Fruit fly (Drosophila melanogaster): Measurements from ENCODE around the gene CG10005.

DNA sequence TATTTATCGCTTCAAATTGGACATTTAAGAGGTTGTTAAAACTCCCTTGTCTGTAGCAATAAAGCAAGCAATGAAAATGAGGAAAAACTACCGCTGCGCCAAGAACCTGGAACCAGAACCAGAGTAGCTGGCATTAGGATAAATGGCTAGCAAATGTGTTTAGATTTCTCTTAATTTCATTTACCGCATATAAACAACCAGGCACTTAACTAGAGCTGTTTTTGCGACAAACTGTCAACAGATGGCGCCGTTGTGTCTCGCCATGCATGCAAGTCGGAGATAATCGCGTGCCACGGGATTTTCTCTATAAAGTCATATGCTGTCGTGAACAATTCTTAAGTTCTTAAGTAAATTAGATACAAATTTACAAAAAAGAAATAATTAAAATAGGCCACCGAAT lies 43.1 kb downstream of the CG10005 start:
- no peak for TF ChIP-seq CG8159 (tag; optimal IDR thresholded peaks at IDR 0.05)
- TF ChIP-seq CG15710 (tag; optimal IDR thresholded peaks at IDR 0.05), result no peak
- TF ChIP-seq CG10348 (GFP tag; IDR thresholded peaks at IDR 0.05), result no peak
- no peak for TF ChIP-seq EcR (GFP tag; optimal IDR thresholded peaks at IDR 0.05)
- no peak for TF ChIP-seq CG9948 (tag; optimal IDR thresholded peaks at IDR 0.05)
- no peak for TF ChIP-seq Snoo (tag; optimal IDR thresholded peaks at IDR 0.05)
- no peak for TF ChIP-seq Pif1B (GFP tag; optimal IDR thresholded peaks at IDR 0.05)
- TF ChIP-seq CG8301 (tag; optimal IDR thresholded peaks at IDR 0.05), result no peak
- TF ChIP-seq CG34367 (tag; optimal IDR thresholded peaks at IDR 0.05), result no peak
- no peak for TF ChIP-seq CG17806 (tag; optimal IDR thresholded peaks at IDR 0.05)
- no peak for TF ChIP-seq CG32121 (GFP tag; IDR thresholded peaks at IDR 0.05)
- TF ChIP-seq fd96Ca (GFP tag; IDR thresholded peaks at IDR 0.05), result no peak
- TF ChIP-seq D1 (tag; optimal IDR thresholded peaks at IDR 0.05), result no peak
- TF ChIP-seq CG14655 (GFP tag; optimal IDR thresholded peaks at IDR 0.05), result no peak

Data from whole organism, pupa.